Fruit fly (Drosophila melanogaster) whole organism, adult: ENCODE results near the gene CG14302.

Experiments
- CG11617 ChIP-seq: fragments of 200-800 bp; sonication (Bioruptor generic); optimal IDR thresholded peaks from 2 replicates; lab custom pipeline; 2017; ENCODE audit warnings: mild to moderate bottlenecking, missing biosample characterization, missing genetic modification reagents, missing genetic modification characterization
- CG33017 ChIP-seq: fragments of 200-800 bp; sonication (Bioruptor generic); optimal IDR thresholded peaks from 2 replicates; lab custom pipeline; 2018; ENCODE audit warnings: missing biosample characterization, mild to moderate bottlenecking, missing genetic modification characterization, moderate library complexity
- CG5204 ChIP-seq: fragments of 200-800 bp; sonication (Bioruptor generic); optimal IDR thresholded peaks from 2 replicates; lab custom pipeline; 2016; ENCODE audit warnings: missing biosample characterization, missing genetic modification characterization
- CG7045 ChIP-seq: fragments of 200-800 bp; sonication (Bioruptor generic); optimal IDR thresholded peaks from 2 replicates; lab custom pipeline; 2017; ENCODE audit warnings: missing biosample characterization, mild to moderate bottlenecking, missing genetic modification characterization
- CG7101 ChIP-seq: fragments of 200-800 bp; sonication (Bioruptor generic); optimal IDR thresholded peaks from 2 replicates; lab custom pipeline; 2018; ENCODE audit warnings: missing biosample characterization, mild to moderate bottlenecking, missing genetic modification characterization, moderate library complexity
- Clk ChIP-seq: fragments of 200-800 bp; sonication (Bioruptor generic); optimal IDR thresholded peaks from 2 replicates; lab custom pipeline; 2017; ENCODE audit warnings: missing biosample characterization, missing genetic modification characterization
- Crg-1 ChIP-seq: fragments of 200-800 bp; sonication (Bioruptor generic); optimal IDR thresholded peaks from 2 replicates; lab custom pipeline; 2016; ENCODE audit warnings: missing biosample characterization, missing genetic modification characterization
- Hr96 ChIP-seq: fragments of 200-800 bp; sonication (Bioruptor generic); optimal IDR thresholded peaks from 2 replicates; lab custom pipeline; 2016; ENCODE audit warnings: missing biosample characterization, missing genetic modification characterization
- Mnt ChIP-seq: fragments of 200-800 bp; sonication (Bioruptor generic); optimal IDR thresholded peaks from 2 replicates; lab custom pipeline; 2016; ENCODE audit warnings: missing biosample characterization, mild to moderate bottlenecking, missing genetic modification characterization
- bab1 ChIP-seq: fragments of 200-800 bp; sonication (Bioruptor generic); optimal IDR thresholded peaks from 3 replicates; lab custom pipeline; 2019; ENCODE audit warnings: missing biosample characterization, mild to moderate bottlenecking, missing genetic modification characterization, moderate library complexity
- cic ChIP-seq: fragments of 200-800 bp; sonication (Bioruptor generic); optimal IDR thresholded peaks from 2 replicates; lab custom pipeline; 2017; ENCODE audit warnings: missing biosample characterization, mild to moderate bottlenecking, missing genetic modification characterization, moderate library complexity
- cnc ChIP-seq, 2 experiments: fragments of >200 bp; optimal IDR thresholded peaks; 2 replicates each; lab custom pipeline; 2017
- ovo ChIP-seq: fragments of 200-800 bp; sonication (Bioruptor generic); optimal IDR thresholded peaks from 2 replicates; lab custom pipeline; 2016; ENCODE audit warnings: missing biosample characterization, missing genetic modification characterization

dm6 chr3R:18726334-18726733 lies 6.1 kb upstream of the CG14302 start, which contains the start of gene CG7714:
- TF ChIP-seq CG5204 (GFP tag; lab: Kevin White, UChicago): no peak
- TF ChIP-seq cnc (optimal IDR thresholded peaks at IDR 0.05; lab: Kevin White, UChicago): no peak
- no peak for TF ChIP-seq CG11617 (GFP tag; lab: Kevin White, UChicago)
- TF ChIP-seq Hr96 (GFP tag; lab: Kevin White, UChicago): no peak
- no peak for TF ChIP-seq CG7101
- no peak for TF ChIP-seq cic (GFP tag; lab: Kevin White, UChicago)
- TF ChIP-seq ovo (GFP tag; lab: Kevin White, UChicago): no peak
- no peak for TF ChIP-seq Mnt (GFP tag; lab: Kevin White, UChicago)
- no peak for TF ChIP-seq CG33017 (tag; lab: Kevin White, UChicago)
- no peak for TF ChIP-seq Clk (GFP tag; lab: Kevin White, UChicago)
- no peak for TF ChIP-seq CG7045 (GFP tag; lab: Kevin White, UChicago)
- TF ChIP-seq bab1: no peak
- no peak for TF ChIP-seq Crg-1 (GFP tag; lab: Kevin White, UChicago)
